Worm (Caenorhabditis elegans) whole organism, L2 larva: Measurements from ENCODE around the gene inx-18.

Experiments used
- alr-1 ChIP-seq: fragments of 150-350 bp; optimal IDR thresholded peaks from 2 replicates; lab custom pipeline; 2014; ENCODE audit warnings: missing biosample characterization, missing genetic modification characterization
- blmp-1 ChIP-seq: sonication (generic microtip); optimal IDR thresholded peaks from 2 replicates; lab custom pipeline; 2017; ENCODE audit warnings: missing genetic modification characterization, mild to moderate bottlenecking, missing compliant biosample characterization, antibody characterized with exemption, moderate library complexity; ENCODE audit not compliant: insufficient read depth
- egl-27 ChIP-seq: sonication (generic microtip); optimal IDR thresholded peaks from 3 replicates; lab custom pipeline; 2017; ENCODE audit warnings: missing biosample characterization, missing genetic modification reagents, missing genetic modification characterization
- elt-1 ChIP-seq: fragments of 150-350 bp; optimal IDR thresholded peaks from 2 replicates; lab custom pipeline; 2014; ENCODE audit warnings: missing biosample characterization, missing genetic modification characterization
- lin-13 ChIP-seq: fragments of 150-350 bp; optimal IDR thresholded peaks from 2 replicates; lab custom pipeline; 2014; ENCODE audit warnings: missing biosample characterization, missing genetic modification reagents, missing genetic modification characterization
- mbf-1 ChIP-seq: sonication (generic microtip); optimal IDR thresholded peaks from 2 replicates; lab custom pipeline; 2017; ENCODE audit warnings: missing biosample characterization, missing genetic modification characterization
- nhr-237 ChIP-seq: fragments of 150-350 bp; optimal IDR thresholded peaks from 2 replicates; lab custom pipeline; 2014; ENCODE audit warnings: missing biosample characterization, missing genetic modification characterization
- nhr-77 ChIP-seq: fragments of 150-350 bp; optimal IDR thresholded peaks from 2 replicates; lab custom pipeline; 2014; ENCODE audit warnings: missing biosample characterization, missing genetic modification characterization
- sem-4 ChIP-seq: fragments of 150-350 bp; optimal IDR thresholded peaks from 2 replicates; lab custom pipeline; 2014; ENCODE audit warnings: missing biosample characterization, missing genetic modification reagents, missing genetic modification characterization
- unc-62 ChIP-seq: fragments of 150-350 bp; optimal IDR thresholded peaks from 2 replicates; lab custom pipeline; 2014; ENCODE audit warnings: missing biosample characterization, missing genetic modification reagents, missing genetic modification characterization
- ztf-4 ChIP-seq: fragments of 150-350 bp; optimal IDR thresholded peaks from 2 replicates; lab custom pipeline; 2014; ENCODE audit warnings: missing biosample characterization, missing genetic modification characterization

ce11 chrIV:587729-588128 lies 18.4 kb upstream of the inx-18 start, which contains the start of gene C18H7.12:
- TF ChIP-seq unc-62 (no peak), nhr-237 (tag; lab: Kevin White, UChicago) (no peak), alr-1 (tag; lab: Kevin White, UChicago) (no peak), ztf-4 (tag; lab: Kevin White, UChicago) (no peak), egl-27 (tag; lab: Kevin White, UChicago) (no peak), sem-4 (no peak), lin-13 (GFP tag; lab: Kevin White, UChicago) (no peak), mbf-1 (tag; lab: Kevin White, UChicago) (no peak), elt-1 (tag; lab: Kevin White, UChicago) (no peak), blmp-1 (tag; lab: Kevin White, UChicago) (no peak), nhr-77 (no peak)
